Worm (Caenorhabditis elegans) whole organism, L1 larva: ENCODE data around the gene str-118.
A peak's percentile ranks its signal among the peaks of the same experiment; 100 is the strongest.

ENCODE experiments used
- C04F5.9 ChIP-seq: sonication (generic microtip); optimal IDR thresholded peaks from 2 replicates; lab custom pipeline; 2016; ENCODE audit warnings: missing genetic modification characterization, missing compliant biosample characterization
- F16B12.6 ChIP-seq: fragments of 150-350 bp; optimal IDR thresholded peaks from 2 replicates; lab custom pipeline; 2014; ENCODE audit warnings: missing biosample characterization, missing genetic modification characterization
- ama-1 ChIP-seq: fragments of 150-350 bp; optimal IDR thresholded peaks from 2 replicates; lab custom pipeline; 2014
- blmp-1 ChIP-seq: fragments of 150-350 bp; optimal IDR thresholded peaks from 2 replicates; lab custom pipeline; 2014; ENCODE audit warnings: missing biosample characterization, missing genetic modification characterization
- ceh-8 ChIP-seq: fragments of 200-800 bp; sonication (Bioruptor generic); optimal IDR thresholded peaks from 2 replicates; lab custom pipeline; 2018; ENCODE audit warnings: mild to moderate bottlenecking, missing genetic modification characterization, moderate library complexity, missing compliant biosample characterization
- ceh-90 ChIP-seq: sonication (generic microtip); optimal IDR thresholded peaks from 2 replicates; lab custom pipeline; 2016; ENCODE audit warnings: missing genetic modification characterization, missing compliant biosample characterization
- dpl-1 ChIP-seq, 3 experiments: fragments of 150-350 bp in 2 of 3; sonication (generic microtip) in 1 of 3; optimal IDR thresholded peaks; 2 replicates each; lab custom pipeline; 2014 to 2017; ENCODE audit warnings: missing biosample characterization in 3 of 3, missing genetic modification characterization in 3 of 3, missing genetic modification reagents in 3 of 3
- efl-1 ChIP-seq, 4 experiments: fragments of 150-350 bp; optimal IDR thresholded peaks in 3 of 4; peaks in 1 of 4; 1 replicate in 1 of 4; 2 replicates in 3 of 4; lab custom pipeline; 2014; ENCODE audit warnings: missing biosample characterization in 2 of 4, missing genetic modification characterization in 2 of 4, missing genetic modification reagents in 2 of 4
- efl-3 ChIP-seq: fragments of 200-800 bp; sonication (Bioruptor generic); optimal IDR thresholded peaks from 2 replicates; lab custom pipeline; 2018; ENCODE audit warnings: mild to moderate bottlenecking, missing genetic modification characterization, missing compliant biosample characterization
- elt-3 ChIP-seq, 6 experiments: fragments of 150-350 bp in 1 of 6; sonication (generic microtip); optimal IDR thresholded peaks; 2 replicates each; lab custom pipeline; 2017 to 2018; ENCODE audit warnings: missing biosample characterization in 6 of 6, missing genetic modification characterization in 6 of 6, inconsistent platforms in 1 of 6
- fkh-8 ChIP-seq: sonication (generic microtip); optimal IDR thresholded peaks from 2 replicates; lab custom pipeline; 2016; ENCODE audit warnings: mild to moderate bottlenecking, missing genetic modification characterization, missing compliant biosample characterization
- hlh-17 ChIP-seq: fragments of 200-800 bp; sonication (Bioruptor generic); optimal IDR thresholded peaks from 2 replicates; lab custom pipeline; 2018; ENCODE audit warnings: missing genetic modification characterization, mild to moderate bottlenecking, missing compliant biosample characterization, moderate library complexity, borderline replicate concordance
- lin-13 ChIP-seq: fragments of 150-350 bp; optimal IDR thresholded peaks from 2 replicates; lab custom pipeline; 2014; ENCODE audit warnings: missing biosample characterization, missing genetic modification reagents, missing genetic modification characterization
- lin-15B ChIP-seq: fragments of 150-350 bp; sonication (generic microtip); optimal IDR thresholded peaks from 3 replicates; lab custom pipeline; 2014; ENCODE audit warnings: missing biosample characterization, missing genetic modification characterization
- lin-35 ChIP-seq, 2 experiments: fragments of 150-350 bp; optimal IDR thresholded peaks; 2 replicates each; lab custom pipeline; 2014; ENCODE audit warnings: missing biosample characterization in 2 of 2, missing genetic modification characterization in 2 of 2, missing genetic modification reagents in 2 of 2
- lir-3 ChIP-seq: sonication (generic microtip); optimal IDR thresholded peaks from 2 replicates; lab custom pipeline; 2016; ENCODE audit warnings: mild to moderate bottlenecking, missing genetic modification characterization, moderate library complexity, missing compliant biosample characterization; ENCODE audit not compliant: poor library complexity
- lsy-2 ChIP-seq, 2 experiments: fragments of 150-350 bp; optimal IDR thresholded peaks; 2 replicates each; lab custom pipeline; 2014; ENCODE audit warnings: missing biosample characterization in 2 of 2, missing genetic modification characterization in 2 of 2
- mab-9 ChIP-seq: fragments of 200-800 bp; sonication (Bioruptor generic); IDR thresholded peaks from 2 replicates; pipeline ENCODE4 v1.3.6; 2022; ENCODE audit warnings: missing genetic modification reagents, missing genetic modification characterization, missing compliant biosample characterization
- mdl-1 ChIP-seq, 2 experiments: fragments of 150-350 bp; optimal IDR thresholded peaks; 2 replicates each; lab custom pipeline; 2014 to 2017; ENCODE audit warnings: missing biosample characterization in 2 of 2, missing genetic modification characterization in 2 of 2, inconsistent platforms in 1 of 2
- nhr-12 ChIP-seq: sonication (generic microtip); optimal IDR thresholded peaks from 2 replicates; lab custom pipeline; 2017; ENCODE audit warnings: missing biosample characterization, missing genetic modification characterization
- nhr-19 ChIP-seq: fragments of 200-800 bp; sonication (Bioruptor generic); conservative IDR thresholded peaks from 2 replicates; pipeline ENCODE4 v1.3.6; 2022; ENCODE audit warnings: missing genetic modification characterization, missing compliant biosample characterization
- nhr-20 ChIP-seq: sonication (generic microtip); optimal IDR thresholded peaks from 2 replicates; lab custom pipeline; 2016; ENCODE audit warnings: mild to moderate bottlenecking, missing genetic modification characterization, missing compliant biosample characterization
- nhr-237 ChIP-seq: fragments of 150-350 bp; optimal IDR thresholded peaks from 2 replicates; lab custom pipeline; 2014; ENCODE audit warnings: missing biosample characterization, missing genetic modification characterization
- nhr-28 ChIP-seq: fragments of 150-350 bp; optimal IDR thresholded peaks from 2 replicates; lab custom pipeline; 2014; ENCODE audit warnings: missing biosample characterization, missing genetic modification characterization
- nhr-77 ChIP-seq: fragments of 150-350 bp; optimal IDR thresholded peaks from 2 replicates; lab custom pipeline; 2014; ENCODE audit warnings: missing biosample characterization, missing genetic modification characterization
- nhr-84 ChIP-seq: sonication (generic microtip); optimal IDR thresholded peaks from 2 replicates; lab custom pipeline; 2017; ENCODE audit warnings: missing biosample characterization, missing genetic modification characterization
- nhr-85 ChIP-seq: sonication (generic microtip); peaks from one replicate; lab custom pipeline; 2016; ENCODE audit warnings: missing genetic modification characterization, inconsistent platforms, missing compliant biosample characterization
- nhr-90 ChIP-seq: sonication (generic microtip); optimal IDR thresholded peaks from 2 replicates; lab custom pipeline; 2016; ENCODE audit warnings: mild to moderate bottlenecking, missing genetic modification characterization, missing compliant biosample characterization; ENCODE audit not compliant: poor library complexity
- pqm-1 ChIP-seq: sonication (generic microtip); optimal IDR thresholded peaks from 3 replicates; lab custom pipeline; 2017; ENCODE audit warnings: missing biosample characterization, missing genetic modification characterization
- skn-1 ChIP-seq: fragments of 150-350 bp; optimal IDR thresholded peaks from 2 replicates; lab custom pipeline; 2014; ENCODE audit warnings: missing biosample characterization, missing genetic modification characterization
- snpc-4 ChIP-seq: fragments of 150-350 bp; optimal IDR thresholded peaks from 2 replicates; lab custom pipeline; 2014; ENCODE audit warnings: missing biosample characterization, missing genetic modification characterization
- tbx-2 ChIP-seq: sonication (generic microtip); optimal IDR thresholded peaks from 2 replicates; lab custom pipeline; 2016; ENCODE audit warnings: missing genetic modification characterization, missing compliant biosample characterization
- unc-130 ChIP-seq: fragments of 150-350 bp; optimal IDR thresholded peaks from 2 replicates; lab custom pipeline; 2017; ENCODE audit warnings: missing biosample characterization, missing genetic modification characterization, inconsistent platforms
- unc-62 ChIP-seq: fragments of 150-350 bp; optimal IDR thresholded peaks from 2 replicates; lab custom pipeline; 2014; ENCODE audit warnings: missing biosample characterization, missing genetic modification reagents, missing genetic modification characterization
- unc-98 ChIP-seq: fragments of 200-800 bp; sonication (Bioruptor generic); IDR thresholded peaks from 2 replicates; pipeline ENCODE4 v1.3.6; 2022; ENCODE audit warnings: missing genetic modification characterization, missing compliant biosample characterization
- xbp-1 ChIP-seq: sonication (generic microtip); optimal IDR thresholded peaks from 2 replicates; lab custom pipeline; 2016; ENCODE audit warnings: missing genetic modification characterization, missing compliant biosample characterization
- zag-1 ChIP-seq: fragments of 150-350 bp; optimal IDR thresholded peaks from 2 replicates; lab custom pipeline; 2014; ENCODE audit warnings: missing biosample characterization, missing genetic modification characterization
- zip-4 ChIP-seq: fragments of 200-800 bp; sonication (Bioruptor generic); optimal IDR thresholded peaks from 2 replicates; lab custom pipeline; 2018; ENCODE audit warnings: mild to moderate bottlenecking, missing genetic modification characterization, moderate library complexity, missing compliant biosample characterization
- ztf-11 ChIP-seq, 2 experiments: sonication (generic microtip); optimal IDR thresholded peaks; 2 replicates each; lab custom pipeline; 2016 to 2017; ENCODE audit warnings: missing genetic modification characterization in 2 of 2, missing biosample characterization in 1 of 2, missing compliant biosample characterization in 1 of 2

str-118 gene

DNA sequence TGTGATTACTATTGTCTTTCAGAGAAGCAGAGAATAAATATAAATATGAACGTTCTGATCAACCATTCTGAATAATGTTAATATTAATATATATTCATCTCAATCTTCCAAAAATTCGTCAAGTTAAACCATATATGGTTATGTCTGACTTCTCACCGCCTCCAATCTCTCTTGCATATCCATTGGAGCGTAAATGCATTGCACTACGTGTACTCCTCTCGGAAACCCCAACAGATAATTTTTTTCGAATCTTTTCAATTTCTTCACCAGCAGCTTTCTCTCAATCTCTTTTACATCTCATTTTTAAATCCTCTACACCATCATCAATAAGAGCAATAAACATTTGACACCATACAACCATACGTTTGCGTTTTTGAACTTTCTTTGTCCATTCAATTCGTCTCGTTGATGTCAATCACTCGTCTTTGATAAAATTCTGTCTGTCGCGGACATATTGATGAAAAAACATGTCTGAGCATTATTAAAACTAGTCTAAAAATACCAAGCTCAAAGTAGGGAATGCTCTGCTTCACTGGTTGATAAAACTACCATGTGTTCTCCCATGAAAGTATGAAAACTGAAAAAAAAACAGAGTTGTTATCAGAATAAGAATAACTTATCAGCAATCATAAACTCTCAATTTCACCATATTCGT, 48.5 kb upstream of the str-118 start (continued):
- TF ChIP-seq pqm-1 (no peak), nhr-77 (tag; lab: Kevin White, UChicago) (peak; percentile 31), ceh-8 (GFP tag; lab: Kevin White, UChicago) (no peak), F16B12.6 (tag; lab: Kevin White, UChicago) (peak; percentile 8), skn-1 (tag; lab: Kevin White, UChicago) (peak; percentile 49), ama-1 (lab: Kevin White, UChicago) (no peak), unc-130 (tag; lab: Kevin White, UChicago) (peak; percentile 48), lin-15B (peak; percentile 50), nhr-90 (tag; lab: Kevin White, UChicago) (no peak), dpl-1 (GFP tag; optimal IDR thresholded peaks at IDR 0.05; lab: Kevin White, UChicago) (peak; percentile 54 to 67 (median 60)), lin-13 (GFP tag; lab: Kevin White, UChicago) (peak; percentile 21), fkh-8 (peak; percentile 22), mab-9 (no peak), C04F5.9 (no peak), nhr-12 (tag; lab: Kevin White, UChicago) (no peak), nhr-237 (no peak), lsy-2 (tag; optimal IDR thresholded peaks at IDR 0.05; lab: Kevin White, UChicago) (peak; percentile 56 to 83), hlh-17 (GFP tag; lab: Kevin White, UChicago) (no peak), nhr-19 (GFP tag; lab: Robert Waterston, UW) (peak; percentile 48), tbx-2 (peak; percentile 41), blmp-1 (tag; lab: Kevin White, UChicago) (peak; percentile 70), nhr-85 (tag; lab: Kevin White, UChicago) (peak; percentile 33), mdl-1 (tag; optimal IDR thresholded peaks at IDR 0.05; lab: Kevin White, UChicago) (peak in 1 of 2 experiments; percentile 1), unc-62 (GFP tag; lab: Kevin White, UChicago) (no peak), zag-1 (tag; lab: Kevin White, UChicago) (no peak), zip-4 (no peak), unc-98 (GFP tag; lab: Robert Waterston, UW) (no peak)

- TF ChIP-seq nhr-20 (tag; lab: Kevin White, UChicago) (peak; percentile 21), nhr-85 (tag; lab: Kevin White, UChicago) (peak; percentile 9), snpc-4 (peak; percentile 67), lin-35 (GFP tag; optimal IDR thresholded peaks at IDR 0.05; lab: Kevin White, UChicago) (peak in 1 of 2 experiments; percentile 21), blmp-1 (tag; lab: Kevin White, UChicago) (peak; percentile 21)
- TF ChIP-seq, all 84 proteins: peak for 5; not testable (repeated sequence) for 79
These were observed 47.8 kb upstream of the str-118 start, which contains the start of gene uda-1 for ce11 chrV:10004048-10004761. Gene uda-1, plus strand, starts transcription at chrV:10004755.

ce11 chrV:10006374-10006773, 45.6 kb upstream of the str-118 start:
- TF ChIP-seq lir-3 (tag; lab: Kevin White, UChicago) (no peak), efl-3 (GFP tag; lab: Kevin White, UChicago) (no peak), elt-3 (tag; optimal IDR thresholded peaks at IDR 0.05; lab: Kevin White, UChicago) (peak in 1 of 6 experiments; percentile 27), lin-35 (GFP tag; optimal IDR thresholded peaks at IDR 0.05; lab: Kevin White, UChicago) (peak in 1 of 2 experiments; percentile 8), unc-130 (tag; lab: Kevin White, UChicago) (peak; percentile 34), efl-1 (optimal IDR thresholded peaks at IDR 0.05; lab: Kevin White, UChicago) (no peak), efl-1 (GFP tag; optimal IDR thresholded peaks at IDR 0.05 in 1 of 2; lab: Kevin White, UChicago) (peak in 1 of 2 experiments; percentile 90)

DNA sequence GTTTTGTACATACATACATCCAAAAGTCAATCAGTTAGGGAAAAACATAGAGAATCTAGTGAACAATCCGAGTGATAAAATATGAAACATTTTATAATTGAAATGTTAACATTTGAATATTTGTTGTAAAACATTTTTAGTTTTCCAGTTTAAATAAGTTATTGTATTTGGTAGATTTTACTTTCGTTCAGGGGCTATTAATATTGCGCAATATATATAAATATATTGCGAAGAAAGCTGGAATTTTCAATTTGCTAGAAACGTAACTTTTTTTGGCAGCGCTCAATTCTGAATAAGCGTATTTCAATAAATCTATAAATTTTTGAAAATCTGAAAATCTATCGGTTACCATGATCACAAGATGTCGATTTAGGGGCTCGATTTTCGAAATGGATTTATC, 44.5 kb upstream of the str-118 start:
- no peak for TF ChIP-seq xbp-1 (tag; lab: Kevin White, UChicago)
- no peak for TF ChIP-seq nhr-84 (tag; lab: Kevin White, UChicago)
- no peak for TF ChIP-seq ceh-90 (tag; lab: Kevin White, UChicago)
- no peak for TF ChIP-seq pqm-1
- no peak for TF ChIP-seq nhr-28 (tag; lab: Kevin White, UChicago)
- no peak for TF ChIP-seq ztf-11 (tag; optimal IDR thresholded peaks at IDR 0.05; lab: Kevin White, UChicago)
- no peak for TF ChIP-seq snpc-4
